Fruit fly (Drosophila melanogaster) whole organism, embryonic: ENCODE data around the gene CG32440.

Experiments used
- Aef1 ChIP-seq: fragments of 200-800 bp; sonication (Bioruptor generic); IDR thresholded peaks from 3 replicates; pipeline ENCODE4 v1.3.6; 2022; ENCODE audit warnings: missing biosample characterization, missing genetic modification characterization
- CG10209 ChIP-seq: fragments of 200-800 bp; sonication (Bioruptor generic); optimal IDR thresholded peaks from 3 replicates; lab custom pipeline; 2017; ENCODE audit warnings: missing biosample characterization, mild to moderate bottlenecking, missing genetic modification characterization, missing genetic modification reagents
- CG11093 ChIP-seq: fragments of 200-800 bp; sonication (Bioruptor generic); IDR thresholded peaks from 3 replicates; pipeline ENCODE4 v1.3.6; 2022; ENCODE audit warnings: missing biosample characterization, missing genetic modification characterization
- CG11560 ChIP-seq: fragments of 200-800 bp; sonication (Bioruptor generic); IDR thresholded peaks from 3 replicates; pipeline ENCODE4 v1.3.6; 2022; ENCODE audit warnings: missing biosample characterization, missing genetic modification characterization
- CG12744 ChIP-seq: fragments of 200-800 bp; sonication (Bioruptor generic); optimal IDR thresholded peaks from 2 replicates; lab custom pipeline; 2016; ENCODE audit warnings: missing biosample characterization, missing genetic modification characterization
- CG13123 ChIP-seq: fragments of 200-800 bp; sonication (Bioruptor generic); optimal IDR thresholded peaks from 2 replicates; lab custom pipeline; 2016; ENCODE audit warnings: missing biosample characterization, missing genetic modification characterization
- CG14710 ChIP-seq: fragments of 200-800 bp; sonication (Bioruptor generic); optimal IDR thresholded peaks from 3 replicates; lab custom pipeline; 2019; ENCODE audit warnings: missing biosample characterization, mild to moderate bottlenecking, missing genetic modification characterization, moderate library complexity
- CG17186 ChIP-seq: fragments of 200-800 bp; sonication (Bioruptor generic); optimal IDR thresholded peaks from 3 replicates; lab custom pipeline; 2017; ENCODE audit warnings: missing biosample characterization, missing genetic modification reagents, missing genetic modification characterization
- CG18011 ChIP-seq: fragments of 200-800 bp; sonication (Bioruptor generic); optimal IDR thresholded peaks from 2 replicates; lab custom pipeline; 2017; ENCODE audit warnings: missing biosample characterization, missing genetic modification characterization, mild to moderate bottlenecking, moderate library complexity, missing genotype
- CG2120 ChIP-seq: fragments of 200-800 bp; sonication (Bioruptor generic); optimal IDR thresholded peaks from 3 replicates; lab custom pipeline; 2016; ENCODE audit warnings: missing biosample characterization, missing genetic modification characterization
- CG2129 ChIP-seq: fragments of 200-800 bp; sonication (Bioruptor generic); IDR thresholded peaks from 2 replicates; pipeline ENCODE4 v1.3.6; 2022; ENCODE audit warnings: missing biosample characterization, missing genetic modification characterization; ENCODE audit not compliant: partially characterized antibody
- CG2875 ChIP-seq: fragments of 200-800 bp; sonication (Bioruptor generic); optimal IDR thresholded peaks from 2 replicates; lab custom pipeline; 2017; ENCODE audit warnings: missing biosample characterization, mild to moderate bottlenecking, missing genetic modification characterization, missing genetic modification reagents
- CG3847 ChIP-seq: fragments of 200-800 bp; sonication (Bioruptor generic); IDR thresholded peaks from 2 replicates; pipeline ENCODE4 v1.3.6; 2022; ENCODE audit warnings: missing biosample characterization, missing genetic modification characterization
- CG6254 ChIP-seq: fragments of 200-800 bp; sonication (Bioruptor generic); optimal IDR thresholded peaks from 3 replicates; lab custom pipeline; 2017; ENCODE audit warnings: mild to moderate bottlenecking, missing biosample characterization, missing genetic modification reagents, missing genetic modification characterization
- CG6813 ChIP-seq: fragments of 200-800 bp; sonication (Bioruptor generic); optimal IDR thresholded peaks from 2 replicates; lab custom pipeline; 2017; ENCODE audit warnings: missing biosample characterization, missing genetic modification characterization, mild to moderate bottlenecking, moderate library complexity, missing genetic modification reagents
- CG8478 ChIP-seq: fragments of >200 bp; optimal IDR thresholded peaks from 2 replicates; lab custom pipeline; 2018
- CG9817 ChIP-seq: fragments of 200-800 bp; sonication (Bioruptor generic); optimal IDR thresholded peaks from 2 replicates; lab custom pipeline; 2018; ENCODE audit warnings: missing biosample characterization, mild to moderate bottlenecking, missing genetic modification characterization, moderate library complexity
- Chrac-16 ChIP-seq: fragments of 200-800 bp; sonication (Bioruptor generic); optimal IDR thresholded peaks from 3 replicates; lab custom pipeline; 2016; ENCODE audit warnings: missing biosample characterization, missing genetic modification characterization
- Dek ChIP-seq: fragments of 200-800 bp; sonication (Bioruptor generic); optimal IDR thresholded peaks from 3 replicates; lab custom pipeline; 2019; ENCODE audit warnings: missing biosample characterization, mild to moderate bottlenecking, missing genetic modification characterization, moderate library complexity
- Dfd ChIP-seq, 2 experiments: fragments of >200 bp; optimal IDR thresholded peaks; 2 replicates each; lab custom pipeline; 2017; ENCODE audit warnings: missing biosample characterization in 2 of 2, missing genetic modification characterization in 2 of 2
- Dip3 ChIP-seq: fragments of 200-800 bp; sonication (Bioruptor generic); optimal IDR thresholded peaks from 3 replicates; lab custom pipeline; 2016; ENCODE audit warnings: missing biosample characterization, missing genetic modification characterization
- E2f1 ChIP-seq: fragments of 200-800 bp; sonication (Bioruptor generic); IDR thresholded peaks from 2 replicates; pipeline ENCODE4 v1.3.6; 2022; ENCODE audit warnings: missing biosample characterization, missing genetic modification characterization
- H15 ChIP-seq: fragments of 200-800 bp; sonication (Bioruptor generic); IDR thresholded peaks from 3 replicates; pipeline ENCODE4 v1.3.6; 2022; ENCODE audit warnings: missing biosample characterization, missing genetic modification characterization
- HmgD ChIP-seq: fragments of 200-800 bp; sonication (Bioruptor generic); optimal IDR thresholded peaks from 3 replicates; lab custom pipeline; 2016; ENCODE audit warnings: missing biosample characterization, missing genetic modification characterization
- Hmx ChIP-seq: fragments of 200-800 bp; sonication (Bioruptor generic); optimal IDR thresholded peaks from 2 replicates; lab custom pipeline; 2016; ENCODE audit warnings: missing biosample characterization, missing genetic modification characterization
- Lim3 ChIP-seq: fragments of 200-800 bp; sonication (Bioruptor generic); IDR thresholded peaks from 2 replicates; pipeline ENCODE4 v1.3.6; 2022; ENCODE audit warnings: missing biosample characterization, missing genetic modification characterization
- Meics ChIP-seq: fragments of 200-800 bp; sonication (Bioruptor generic); optimal IDR thresholded peaks from 2 replicates; lab custom pipeline; 2017; ENCODE audit warnings: missing biosample characterization, mild to moderate bottlenecking, missing genetic modification characterization
- Mes4 ChIP-seq: fragments of 200-800 bp; sonication (Bioruptor generic); optimal IDR thresholded peaks from 2 replicates; lab custom pipeline; 2016; ENCODE audit warnings: missing biosample characterization, missing genetic modification characterization
- Neu2 ChIP-seq: fragments of 200-800 bp; sonication (Bioruptor generic); optimal IDR thresholded peaks from 3 replicates; lab custom pipeline; 2016; ENCODE audit warnings: missing biosample characterization, missing genetic modification characterization, borderline replicate concordance
- PHDP ChIP-seq: fragments of 200-800 bp; sonication (Bioruptor generic); optimal IDR thresholded peaks from 3 replicates; lab custom pipeline; 2018; ENCODE audit warnings: missing biosample characterization, mild to moderate bottlenecking, missing genetic modification characterization, moderate library complexity
- Ptx1 ChIP-seq: fragments of 200-800 bp; sonication (Bioruptor generic); IDR thresholded peaks from 2 replicates; pipeline ENCODE4 v1.3.6; 2022; ENCODE audit warnings: missing biosample characterization, missing genetic modification characterization
- Sry-β ChIP-seq: fragments of 200-800 bp; sonication (Bioruptor generic); optimal IDR thresholded peaks from 2 replicates; lab custom pipeline; 2018; ENCODE audit warnings: missing biosample characterization, mild to moderate bottlenecking, missing genetic modification characterization, moderate library complexity
- YL-1 ChIP-seq: fragments of 200-800 bp; sonication (Bioruptor generic); optimal IDR thresholded peaks from 3 replicates; lab custom pipeline; 2017; ENCODE audit warnings: missing biosample characterization, mild to moderate bottlenecking, missing genetic modification characterization
- ac ChIP-seq: fragments of 200-800 bp; sonication (Bioruptor generic); optimal IDR thresholded peaks from 3 replicates; lab custom pipeline; 2017; ENCODE audit warnings: missing biosample characterization, mild to moderate bottlenecking, missing genetic modification characterization
- bbx ChIP-seq: fragments of 200-800 bp; sonication (Bioruptor generic); IDR thresholded peaks from 2 replicates; pipeline ENCODE4 v1.3.6; 2022; ENCODE audit warnings: missing biosample characterization, missing genetic modification characterization; ENCODE audit not compliant: partially characterized antibody
- bowl ChIP-seq: fragments of 200-800 bp; sonication (Bioruptor generic); IDR thresholded peaks from 2 replicates; pipeline ENCODE4 v1.3.6; 2022; ENCODE audit warnings: missing biosample characterization, missing genetic modification characterization
- crol ChIP-seq: fragments of 200-800 bp; sonication (Bioruptor generic); IDR thresholded peaks from 2 replicates; pipeline ENCODE4 v1.3.6; 2022; ENCODE audit warnings: missing biosample characterization, missing genetic modification characterization
- dan ChIP-seq: fragments of 200-800 bp; sonication (Bioruptor generic); IDR thresholded peaks from 2 replicates; pipeline ENCODE4 v1.3.6; 2022; ENCODE audit warnings: missing biosample characterization, missing genetic modification characterization
- exex ChIP-seq: fragments of 200-800 bp; sonication (Bioruptor generic); optimal IDR thresholded peaks from 4 replicates; lab custom pipeline; 2018; ENCODE audit warnings: missing biosample characterization, mild to moderate bottlenecking, missing genetic modification characterization, moderate library complexity
- gsb-n ChIP-seq: fragments of 200-800 bp; sonication (Bioruptor generic); optimal IDR thresholded peaks from 3 replicates; lab custom pipeline; 2018; ENCODE audit warnings: missing biosample characterization, mild to moderate bottlenecking, missing genetic modification characterization
- hth ChIP-seq: fragments of >200 bp; optimal IDR thresholded peaks from 2 replicates; lab custom pipeline; 2017; ENCODE audit warnings: inconsistent platforms
- kay ChIP-seq: fragments of 200-800 bp; sonication (Bioruptor generic); optimal IDR thresholded peaks from 2 replicates; lab custom pipeline; 2016; ENCODE audit warnings: missing biosample characterization, missing genetic modification characterization
- lmd ChIP-seq: fragments of 200-800 bp; sonication (Bioruptor generic); IDR thresholded peaks from 2 replicates; pipeline ENCODE4 v1.3.6; 2022; ENCODE audit warnings: missing biosample characterization, missing genetic modification characterization
- nerfin-2 ChIP-seq: fragments of 200-800 bp; sonication (Bioruptor generic); IDR thresholded peaks from 2 replicates; pipeline ENCODE4 v1.3.6; 2022; ENCODE audit warnings: missing biosample characterization, missing genetic modification characterization; ENCODE audit not compliant: partially characterized antibody
- peb ChIP-seq: fragments of 200-800 bp; sonication (Bioruptor generic); IDR thresholded peaks from 2 replicates; pipeline ENCODE4 v1.3.6; 2022; ENCODE audit warnings: missing biosample characterization, missing genetic modification characterization
- row ChIP-seq: fragments of 200-800 bp; sonication (Bioruptor generic); IDR thresholded peaks from 3 replicates; pipeline ENCODE4 v1.3.6; 2022; ENCODE audit warnings: missing biosample characterization, missing genetic modification characterization
- scrt ChIP-seq: fragments of 200-800 bp; sonication (Bioruptor generic); optimal IDR thresholded peaks from 2 replicates; lab custom pipeline; 2018; ENCODE audit warnings: missing biosample characterization, mild to moderate bottlenecking, missing genetic modification characterization, moderate library complexity
- sens-2 ChIP-seq: fragments of 200-800 bp; sonication (Bioruptor generic); IDR thresholded peaks from 2 replicates; pipeline ENCODE4 v1.3.6; 2022; ENCODE audit warnings: missing biosample characterization, missing genetic modification characterization
- slbo ChIP-seq: fragments of 200-800 bp; sonication (Bioruptor generic); IDR thresholded peaks from 2 replicates; pipeline ENCODE4 v1.3.6; 2022; ENCODE audit warnings: missing biosample characterization, missing genetic modification characterization
- sob ChIP-seq: fragments of 200-800 bp; sonication (Bioruptor generic); IDR thresholded peaks from 2 replicates; pipeline ENCODE4 v1.3.6; 2022; ENCODE audit warnings: missing biosample characterization, missing genetic modification characterization
- sr ChIP-seq: fragments of 200-800 bp; sonication (Bioruptor generic); IDR thresholded peaks from 3 replicates; pipeline ENCODE4 v1.3.6; 2022; ENCODE audit warnings: missing biosample characterization, missing genetic modification characterization

The CG32440 gene

DNA sequence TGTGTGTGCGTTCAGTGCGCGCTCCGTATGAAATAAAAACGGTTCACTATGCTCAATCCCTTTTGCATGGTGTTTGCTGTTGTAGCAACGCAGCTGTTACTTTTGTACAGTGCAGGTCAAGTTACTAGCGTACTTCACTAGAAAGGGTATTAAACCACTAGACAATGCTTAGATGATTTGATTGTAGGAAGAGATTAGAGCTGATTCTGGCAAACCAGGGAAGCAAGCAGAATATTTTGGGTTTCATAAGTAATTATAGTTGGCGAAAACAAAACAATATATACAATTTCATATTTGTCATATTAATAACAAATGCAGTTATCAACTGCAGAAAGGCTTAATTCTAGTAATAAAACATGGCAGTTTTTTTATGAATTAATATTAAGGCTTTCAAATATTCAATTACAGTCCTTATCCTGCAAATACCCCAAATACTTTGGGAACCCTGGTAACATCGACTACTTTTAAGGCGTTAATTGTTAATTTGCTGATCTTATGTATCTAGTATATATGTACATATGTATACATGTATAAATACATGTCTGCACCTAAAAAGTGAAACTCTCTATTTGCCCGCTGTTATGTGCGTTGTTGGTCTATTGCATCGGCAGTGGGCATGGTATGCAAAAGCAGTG, 12.7 kb upstream of the CG32440 start (continued):
- TF ChIP-seq PHDP (tag; lab: Kevin White, UChicago) = peak; percentile 44
- TF ChIP-seq H15 = no peak
- TF ChIP-seq Sry-β (GFP tag; lab: Kevin White, UChicago) = peak; percentile 4
- TF ChIP-seq gsb-n (tag; lab: Kevin White, UChicago) = peak; percentile 17
- peak; percentile 9; the same call in 1 of the 3 replicates for TF ChIP-seq Aef1 (GFP tag; lab: Robert Waterston, UW)
- no peak for TF ChIP-seq ac (GFP tag; lab: Kevin White, UChicago)
- TF ChIP-seq hth (lab: Kevin White, UChicago) = no peak
- TF ChIP-seq CG17186 = no peak
- TF ChIP-seq scrt = no peak
- TF ChIP-seq lmd (GFP tag; lab: Robert Waterston, UW) = 0 out of 2 replicates have a peak, but pooled peaks have one; percentile 17
- TF ChIP-seq YL-1 (GFP tag; lab: Kevin White, UChicago) = no peak
- TF ChIP-seq sr = no peak
- TF ChIP-seq crol (GFP tag; lab: Robert Waterston, UW) = no peak
- TF ChIP-seq CG2875 (GFP tag; lab: Kevin White, UChicago) = peak; percentile 2
- TF ChIP-seq CG8478 (lab: Kevin White, UChicago) = no peak
- TF ChIP-seq CG9817 (tag; lab: Kevin White, UChicago) = peak; percentile 4
- peak; percentile 9 for TF ChIP-seq CG6813
- no peak for TF ChIP-seq CG12744
- TF ChIP-seq slbo (GFP tag; lab: Robert Waterston, UW) = peak; percentile 69
- TF ChIP-seq CG6254 (GFP tag; lab: Kevin White, UChicago) = no peak
- no peak for TF ChIP-seq Dfd (GFP tag; optimal IDR thresholded peaks at IDR 0.05; lab: Kevin White, UChicago)
- TF ChIP-seq sob = peak; percentile 41
- TF ChIP-seq CG11560 = no peak
- no peak for TF ChIP-seq Lim3 (GFP tag; lab: Robert Waterston, UW)
- TF ChIP-seq Mes4 = no peak
- TF ChIP-seq bbx = no peak
- no peak for TF ChIP-seq CG13123
- TF ChIP-seq HmgD (GFP tag; lab: Kevin White, UChicago) = no peak
- TF ChIP-seq CG10209 = peak; percentile 64
- TF ChIP-seq Ptx1 (GFP tag; lab: Robert Waterston, UW) = peak; percentile 48; the same call in 1 of the 2 replicates
- TF ChIP-seq Dip3 = peak; percentile 30
- no peak for TF ChIP-seq Neu2
- TF ChIP-seq bowl (GFP tag; lab: Robert Waterston, UW) = no peak
- TF ChIP-seq CG14710 (tag; lab: Kevin White, UChicago) = peak; percentile 40
- peak; percentile 62 for TF ChIP-seq CG2120
- peak; percentile 44 for TF ChIP-seq Chrac-16 (GFP tag; lab: Kevin White, UChicago)
- no peak for TF ChIP-seq Hmx (GFP tag; lab: Kevin White, UChicago)
- no peak for TF ChIP-seq dan (GFP tag; lab: Robert Waterston, UW)
- peak; percentile 28; the same call in 1 of the 3 replicates for TF ChIP-seq row (GFP tag; lab: Robert Waterston, UW)
- TF ChIP-seq CG2129 (GFP tag; lab: Robert Waterston, UW) = no peak
- no peak for TF ChIP-seq CG18011 (GFP tag; lab: Kevin White, UChicago)
- no peak for TF ChIP-seq peb
- TF ChIP-seq CG11093 = no peak
- TF ChIP-seq E2f1 (GFP tag; lab: Robert Waterston, UW) = peak; percentile 46
- no peak; the same call in 1 of the 2 replicates for TF ChIP-seq CG3847
- peak; percentile 46 for TF ChIP-seq Meics
- TF ChIP-seq Dek (tag; lab: Kevin White, UChicago) = no peak
- no peak for TF ChIP-seq kay (GFP tag; lab: Kevin White, UChicago)
- no peak for TF ChIP-seq nerfin-2 (GFP tag; lab: Robert Waterston, UW)
- TF ChIP-seq exex (tag; lab: Kevin White, UChicago) = no peak
- TF ChIP-seq sens-2 = no peak
